Worm (Caenorhabditis elegans) whole organism, midembryonic: ENCODE results near the gene mab-7.

Experiments used
- T22C8.4 ChIP-seq: fragments of 200-800 bp; sonication (Bioruptor generic); IDR thresholded peaks from 2 replicates; pipeline ENCODE4 v1.3.6; 2022; ENCODE audit warnings: missing genetic modification characterization, missing compliant biosample characterization
- flt-1 ChIP-seq: fragments of 200-800 bp; sonication (Bioruptor generic); IDR thresholded peaks from 2 replicates; pipeline ENCODE4 v1.3.6; 2022; ENCODE audit warnings: missing genetic modification characterization, missing compliant biosample characterization
- klf-2 ChIP-seq: fragments of 200-800 bp; sonication (Bioruptor generic); conservative IDR thresholded peaks from 2 replicates; pipeline ENCODE4 v1.3.6; 2022; ENCODE audit warnings: missing genetic modification reagents, missing genetic modification characterization, missing compliant biosample characterization
- med-1 ChIP-seq: sonication (generic microtip); optimal IDR thresholded peaks from 2 replicates; lab custom pipeline; 2017; ENCODE audit warnings: missing genetic modification characterization, mild to moderate bottlenecking, missing compliant biosample characterization, antibody characterized with exemption, missing genetic modification reagents; ENCODE audit not compliant: insufficient read depth
- ref-1 ChIP-seq: fragments of 200-800 bp; sonication (Bioruptor generic); conservative IDR thresholded peaks from 2 replicates; pipeline ENCODE4 v1.3.6; 2022; ENCODE audit warnings: missing genetic modification reagents, missing genetic modification characterization, missing compliant biosample characterization
- tab-1 ChIP-seq: fragments of 200-800 bp; sonication (Bioruptor generic); IDR thresholded peaks from 2 replicates; pipeline ENCODE4 v1.3.6; 2022; ENCODE audit warnings: missing genetic modification characterization, missing compliant biosample characterization
- ztf-23 ChIP-seq: fragments of 200-800 bp; sonication (Bioruptor generic); IDR thresholded peaks from 2 replicates; pipeline ENCODE4 v1.3.6; 2022; ENCODE audit warnings: missing genetic modification reagents, missing genetic modification characterization, missing compliant biosample characterization
- ztf-29 ChIP-seq: fragments of 200-800 bp; sonication (Bioruptor generic); IDR thresholded peaks from 2 replicates; pipeline ENCODE4 v1.3.6; 2022; ENCODE audit warnings: missing genetic modification reagents, missing genetic modification characterization, missing compliant biosample characterization

ce11 chrX:864293-864731 is 33.5 kb downstream of the mab-7 start:
- TF ChIP-seq T22C8.4 (GFP tag; lab: Robert Waterston, UW) = no peak
- no peak for TF ChIP-seq tab-1 (GFP tag; lab: Robert Waterston, UW)
- TF ChIP-seq flt-1 (GFP tag; lab: Robert Waterston, UW) = no peak
- TF ChIP-seq klf-2 = no peak
- no peak for TF ChIP-seq med-1 (GFP tag; lab: Kevin White, UChicago)
- no peak for TF ChIP-seq ref-1 (GFP tag; lab: Robert Waterston, UW)
- no peak for TF ChIP-seq ztf-23
- TF ChIP-seq ztf-29 (GFP tag; lab: Robert Waterston, UW) = no peak
